Worm (Caenorhabditis elegans) whole organism, young adult: ENCODE results near the gene C34D4.3.

Experiments
- C06A6.2 ChIP-seq: fragments of 200-800 bp; sonication (Bioruptor generic); conservative IDR thresholded peaks from 2 replicates; pipeline ENCODE4 v1.3.6; 2022; ENCODE audit warnings: missing genetic modification characterization, missing compliant biosample characterization
- D2030.7 ChIP-seq: fragments of 200-800 bp; sonication (Bioruptor generic); IDR thresholded peaks from 2 replicates; pipeline ENCODE4 v1.3.6; 2022; ENCODE audit warnings: missing genetic modification reagents, missing genetic modification characterization, missing compliant biosample characterization
- F22D6.2 ChIP-seq: sonication (generic microtip); optimal IDR thresholded peaks from 2 replicates; lab custom pipeline; 2016; ENCODE audit warnings: mild to moderate bottlenecking, missing genetic modification characterization, missing compliant biosample characterization
- F57A8.1 ChIP-seq: fragments of 200-800 bp; sonication (Bioruptor generic); optimal IDR thresholded peaks from 2 replicates; lab custom pipeline; 2018; ENCODE audit warnings: mild to moderate bottlenecking, missing genetic modification characterization, moderate library complexity, missing compliant biosample characterization
- Y53G8AR.9 ChIP-seq: fragments of 200-800 bp; sonication (Bioruptor generic); conservative IDR thresholded peaks from 2 replicates; pipeline ENCODE4 v1.3.6; 2022; ENCODE audit warnings: missing genetic modification reagents, missing genetic modification characterization, missing compliant biosample characterization
- attf-5 ChIP-seq: fragments of 200-800 bp; sonication (Bioruptor generic); optimal IDR thresholded peaks from 2 replicates; lab custom pipeline; 2018; ENCODE audit warnings: mild to moderate bottlenecking, missing genetic modification characterization, missing compliant biosample characterization
- bed-1 ChIP-seq: fragments of 200-800 bp; sonication (Bioruptor generic); IDR thresholded peaks from 2 replicates; pipeline ENCODE4 v1.3.6; 2022; ENCODE audit warnings: missing genetic modification reagents, missing genetic modification characterization, missing compliant biosample characterization
- ekl-4 ChIP-seq: fragments of 200-800 bp; sonication (Bioruptor generic); IDR thresholded peaks from 2 replicates; pipeline ENCODE4 v1.3.6; 2022; ENCODE audit warnings: missing genetic modification reagents, missing genetic modification characterization, missing compliant biosample characterization
- ets-4 ChIP-seq: fragments of 200-800 bp; sonication (Bioruptor generic); optimal IDR thresholded peaks from 2 replicates; lab custom pipeline; 2018; ENCODE audit warnings: mild to moderate bottlenecking, missing genetic modification characterization, missing compliant biosample characterization
- hrde-1 ChIP-seq: sonication (generic microtip); optimal IDR thresholded peaks from 2 replicates; lab custom pipeline; 2016; ENCODE audit warnings: missing genetic modification characterization, mild to moderate bottlenecking, missing compliant biosample characterization, moderate library complexity, missing genotype, missing genetic modification reagents, borderline replicate concordance
- let-526 ChIP-seq: fragments of 200-800 bp; sonication (Bioruptor generic); IDR thresholded peaks from 2 replicates; pipeline ENCODE4 v1.3.6; 2022; ENCODE audit warnings: missing genetic modification reagents, missing genetic modification characterization, missing compliant biosample characterization
- lin-26 ChIP-seq: fragments of 200-800 bp; sonication (Bioruptor generic); IDR thresholded peaks from 2 replicates; pipeline ENCODE4 v1.3.6; 2022; ENCODE audit warnings: missing genetic modification reagents, missing genetic modification characterization, missing compliant biosample characterization
- lin-54 ChIP-seq: fragments of 200-800 bp; sonication (Bioruptor generic); optimal IDR thresholded peaks from 2 replicates; lab custom pipeline; 2018; ENCODE audit warnings: mild to moderate bottlenecking, missing genetic modification characterization, missing compliant biosample characterization
- lsl-1 ChIP-seq: fragments of 200-800 bp; sonication (Bioruptor generic); optimal IDR thresholded peaks from 2 replicates; lab custom pipeline; 2018; ENCODE audit warnings: mild to moderate bottlenecking, missing genetic modification characterization, moderate library complexity, missing compliant biosample characterization
- rcor-1 ChIP-seq: fragments of 200-800 bp; sonication (Bioruptor generic); IDR thresholded peaks from 2 replicates; pipeline ENCODE4 v1.3.6; 2022; ENCODE audit warnings: missing genetic modification reagents, missing genetic modification characterization, missing compliant biosample characterization
- snpc-1.3 ChIP-seq: sonication (generic microtip); optimal IDR thresholded peaks from 2 replicates; lab custom pipeline; 2017; ENCODE audit warnings: missing genetic modification characterization, mild to moderate bottlenecking, missing compliant biosample characterization, antibody characterized with exemption, moderate library complexity, missing genotype, missing genetic modification reagents; ENCODE audit not compliant: insufficient read depth
- ztf-18 ChIP-seq: sonication (generic microtip); optimal IDR thresholded peaks from 2 replicates; lab custom pipeline; 2016; ENCODE audit warnings: missing genotype, mild to moderate bottlenecking, missing genetic modification characterization, missing compliant biosample characterization
- ztf-22 ChIP-seq: fragments of 200-800 bp; sonication (Bioruptor generic); optimal IDR thresholded peaks from 2 replicates; lab custom pipeline; 2018; ENCODE audit warnings: mild to moderate bottlenecking, missing genetic modification characterization, moderate library complexity, missing compliant biosample characterization
- ztf-26 ChIP-seq: sonication (generic microtip); optimal IDR thresholded peaks from 2 replicates; lab custom pipeline; 2017; ENCODE audit warnings: missing genetic modification characterization, missing compliant biosample characterization
- ztf-28 ChIP-seq: fragments of 200-800 bp; sonication (Bioruptor generic); IDR thresholded peaks from 2 replicates; pipeline ENCODE4 v1.3.6; 2022; ENCODE audit warnings: missing genetic modification reagents, missing genetic modification characterization, missing compliant biosample characterization

The C34D4.3 gene

DNA sequence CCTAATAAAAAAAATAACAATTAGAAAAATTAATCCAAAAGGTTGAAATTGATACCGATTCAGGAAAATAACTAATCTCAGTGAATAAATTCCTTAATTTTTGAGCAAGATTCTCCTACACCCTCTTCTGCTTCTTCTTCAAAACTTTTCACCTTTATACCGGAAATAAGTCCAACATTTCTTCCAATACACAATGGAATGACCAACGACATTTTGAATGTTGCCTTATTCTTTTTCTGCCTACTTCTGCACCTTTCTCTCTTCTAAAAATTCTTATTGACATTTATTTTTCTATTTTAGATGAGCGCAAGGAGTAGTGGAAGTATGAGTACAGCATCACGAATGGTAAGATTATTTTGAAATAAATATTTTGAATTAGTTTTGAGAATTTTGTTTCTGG, 43.4 kb downstream of the C34D4.3 start, which contains the start of gene unc-8:
Gene unc-8, plus strand, starts transcription at position 301 of the 400 bp plus-strand sequence.
- TF ChIP-seq F57A8.1 (GFP tag; lab: Kevin White, UChicago), result no peak
- no peak for TF ChIP-seq C06A6.2 (GFP tag; lab: Robert Waterston, UW)
- no peak for TF ChIP-seq ztf-18 (tag; lab: Kevin White, UChicago)
- TF ChIP-seq lin-54 (GFP tag; lab: Kevin White, UChicago), result no peak
- TF ChIP-seq ets-4 (GFP tag; lab: Kevin White, UChicago), result no peak
- no peak for TF ChIP-seq bed-1 (GFP tag; lab: Robert Waterston, UW)
- TF ChIP-seq D2030.7 (GFP tag; lab: Robert Waterston, UW), result no peak
- no peak for TF ChIP-seq ztf-28 (GFP tag; lab: Robert Waterston, UW)
- TF ChIP-seq rcor-1 (GFP tag; lab: Robert Waterston, UW), result no peak
- TF ChIP-seq ztf-26, result no peak
- TF ChIP-seq, all 124 proteins: peak for 0

DNA sequence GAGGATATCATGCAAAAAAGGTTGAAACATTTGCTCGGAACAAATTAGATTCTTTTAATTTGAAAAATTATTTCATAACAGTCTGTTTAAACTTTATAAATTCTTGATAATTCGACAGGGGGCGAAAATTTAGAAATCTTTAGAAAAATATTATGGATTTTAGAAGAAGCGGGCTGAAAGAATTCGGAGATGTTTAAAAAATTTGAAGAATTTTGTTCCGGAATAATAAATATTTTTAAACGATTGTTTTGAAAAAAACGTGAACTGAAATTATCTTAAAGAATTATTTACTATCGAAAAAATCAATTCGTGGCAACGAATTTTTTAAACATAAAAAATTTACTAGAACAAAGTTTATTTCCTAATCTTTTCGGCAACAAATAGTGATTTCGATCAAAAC, 50.2 kb downstream of the C34D4.3 start, which contains the start of gene R13A1.3:
Gene R13A1.3, plus strand, starts transcription at position 301 of the 400 bp plus-strand sequence.
- TF ChIP-seq lin-26 (GFP tag; lab: Robert Waterston, UW), result no peak
- TF ChIP-seq Y53G8AR.9 (GFP tag; lab: Robert Waterston, UW), result no peak
- no peak for TF ChIP-seq ztf-22 (GFP tag; lab: Kevin White, UChicago)
- TF ChIP-seq hrde-1, result no peak
- no peak for TF ChIP-seq lsl-1 (GFP tag; lab: Kevin White, UChicago)
- TF ChIP-seq let-526 (GFP tag; lab: Robert Waterston, UW), result no peak
- no peak for TF ChIP-seq attf-5 (GFP tag; lab: Kevin White, UChicago)
- no peak for TF ChIP-seq lin-54 (GFP tag; lab: Kevin White, UChicago)
- TF ChIP-seq snpc-1.3 (tag; lab: Kevin White, UChicago), result no peak
- TF ChIP-seq F22D6.2, result no peak
- TF ChIP-seq ekl-4 (GFP tag; lab: Robert Waterston, UW), result no peak
- TF ChIP-seq, all 124 proteins: peak for 0
